Fruit fly (Drosophila melanogaster) whole organism, embryonic: ENCODE data around the gene Mo25.

Experiments
- Ada2b ChIP-seq: fragments of 200-800 bp; sonication (Bioruptor generic); IDR thresholded peaks from 2 replicates; pipeline ENCODE4 v1.3.6; 2022; ENCODE audit warnings: missing biosample characterization, missing genetic modification characterization
- Adf1 ChIP-seq: fragments of 200-800 bp; sonication (Bioruptor generic); IDR thresholded peaks from 2 replicates; pipeline ENCODE4 v1.3.6; 2022; ENCODE audit warnings: missing biosample characterization, missing genetic modification characterization
- Awh ChIP-seq: fragments of 200-800 bp; sonication (Bioruptor generic); IDR thresholded peaks from 2 replicates; pipeline ENCODE4, ENCODE4 v1.3.6; 2022; ENCODE audit warnings: missing biosample characterization, missing genetic modification characterization
- BtbVII ChIP-seq: fragments of 200-800 bp; sonication (Bioruptor generic); optimal IDR thresholded peaks from 3 replicates; lab custom pipeline; 2017; ENCODE audit warnings: missing biosample characterization, mild to moderate bottlenecking, missing genetic modification characterization
- CG11093 ChIP-seq: fragments of 200-800 bp; sonication (Bioruptor generic); IDR thresholded peaks from 3 replicates; pipeline ENCODE4 v1.3.6; 2022; ENCODE audit warnings: missing biosample characterization, missing genetic modification characterization
- CG11696 ChIP-seq: fragments of 200-800 bp; sonication (Bioruptor generic); IDR thresholded peaks from 2 replicates; pipeline ENCODE4 v1.3.6; 2022; ENCODE audit warnings: missing biosample characterization, missing genetic modification characterization
- CG1233 ChIP-seq: fragments of 200-800 bp; sonication (Bioruptor generic); optimal IDR thresholded peaks from 4 replicates; lab custom pipeline; 2018; ENCODE audit warnings: missing biosample characterization, mild to moderate bottlenecking, missing genetic modification characterization
- CG13287 ChIP-seq: fragments of 200-800 bp; sonication (Bioruptor generic); IDR thresholded peaks from 2 replicates; pipeline ENCODE4 v1.3.6; 2022; ENCODE audit warnings: missing biosample characterization, missing genetic modification characterization; ENCODE audit not compliant: partially characterized antibody
- CG14667 ChIP-seq: fragments of 200-800 bp; sonication (Bioruptor generic); IDR thresholded peaks from 2 replicates; pipeline ENCODE4 v1.3.6; 2022; ENCODE audit warnings: missing biosample characterization, missing genetic modification characterization
- CG16863 ChIP-seq: fragments of 200-800 bp; sonication (Bioruptor generic); optimal IDR thresholded peaks from 3 replicates; lab custom pipeline; 2016; ENCODE audit warnings: missing biosample characterization, missing genetic modification characterization
- CG2199 ChIP-seq: fragments of 200-800 bp; sonication (Bioruptor generic); IDR thresholded peaks from 3 replicates; pipeline ENCODE4 v1.3.6; 2022; ENCODE audit warnings: missing biosample characterization, missing genetic modification characterization
- CG2875 ChIP-seq: fragments of 200-800 bp; sonication (Bioruptor generic); optimal IDR thresholded peaks from 2 replicates; lab custom pipeline; 2017; ENCODE audit warnings: missing biosample characterization, mild to moderate bottlenecking, missing genetic modification characterization, missing genetic modification reagents
- CG3838 ChIP-seq: fragments of 200-800 bp; sonication (Bioruptor generic); optimal IDR thresholded peaks from 3 replicates; lab custom pipeline; 2016; ENCODE audit warnings: missing biosample characterization, missing genetic modification characterization
- CG4617 ChIP-seq: fragments of 200-800 bp; sonication (Bioruptor generic); optimal IDR thresholded peaks from 3 replicates; lab custom pipeline; 2016; ENCODE audit warnings: missing biosample characterization, missing genetic modification characterization, borderline replicate concordance
- CG4854 ChIP-seq: fragments of 200-800 bp; sonication (Bioruptor generic); optimal IDR thresholded peaks from 2 replicates; lab custom pipeline; 2016; ENCODE audit warnings: missing biosample characterization, missing genetic modification characterization, inconsistent platforms
- CG6813 ChIP-seq: fragments of 200-800 bp; sonication (Bioruptor generic); optimal IDR thresholded peaks from 2 replicates; lab custom pipeline; 2017; ENCODE audit warnings: missing biosample characterization, missing genetic modification characterization, mild to moderate bottlenecking, moderate library complexity, missing genetic modification reagents
- CG8944 ChIP-seq: fragments of 200-800 bp; sonication (Bioruptor generic); optimal IDR thresholded peaks from 3 replicates; lab custom pipeline; 2016; ENCODE audit warnings: missing biosample characterization, missing genetic modification characterization
- CG9932 ChIP-seq: fragments of 200-800 bp; sonication (Bioruptor generic); IDR thresholded peaks from 2 replicates; pipeline ENCODE4 v1.3.6; 2022; ENCODE audit warnings: missing biosample characterization, missing genetic modification characterization
- CoRest ChIP-seq: fragments of 200-800 bp; sonication (Bioruptor generic); optimal IDR thresholded peaks from 3 replicates; lab custom pipeline; 2018; ENCODE audit warnings: missing biosample characterization, mild to moderate bottlenecking, missing genetic modification characterization, moderate library complexity
- Elba2 ChIP-seq: fragments of 200-800 bp; sonication (Bioruptor generic); optimal IDR thresholded peaks from 3 replicates; lab custom pipeline; 2016; ENCODE audit warnings: missing biosample characterization, missing genetic modification characterization
- Ets65A ChIP-seq: fragments of 200-800 bp; sonication (Bioruptor generic); peaks from one replicate; lab custom pipeline; 2016; ENCODE audit warnings: missing biosample characterization, missing genetic modification characterization
- Gsc ChIP-seq: fragments of 200-800 bp; sonication (Bioruptor generic); IDR thresholded peaks from 2 replicates; pipeline ENCODE4 v1.3.6; 2022; ENCODE audit warnings: missing biosample characterization, missing genetic modification characterization
- Lhr ChIP-seq: fragments of 200-800 bp; sonication (Bioruptor generic); optimal IDR thresholded peaks from 3 replicates; lab custom pipeline; 2017; ENCODE audit warnings: mild to moderate bottlenecking, missing biosample characterization, missing genetic modification reagents, missing genetic modification characterization
- MBD-R2 ChIP-seq: fragments of 200-800 bp; sonication (Bioruptor generic); IDR thresholded peaks from 2 replicates; pipeline ENCODE4 v1.3.6; 2022; ENCODE audit warnings: missing biosample characterization, missing genetic modification characterization
- Nf-YC ChIP-seq: fragments of 200-800 bp; optimal IDR thresholded peaks from 3 replicates; lab custom pipeline; 2019; ENCODE audit warnings: missing biosample characterization, mild to moderate bottlenecking, missing genetic modification characterization, moderate library complexity
- Oaz ChIP-seq: fragments of 200-800 bp; sonication (Bioruptor generic); IDR thresholded peaks from 2 replicates; pipeline ENCODE4 v1.3.6; 2022; ENCODE audit warnings: missing biosample characterization, missing genetic modification characterization
- PHDP ChIP-seq: fragments of 200-800 bp; sonication (Bioruptor generic); optimal IDR thresholded peaks from 3 replicates; lab custom pipeline; 2018; ENCODE audit warnings: missing biosample characterization, mild to moderate bottlenecking, missing genetic modification characterization, moderate library complexity
- Ptx1 ChIP-seq: fragments of 200-800 bp; sonication (Bioruptor generic); IDR thresholded peaks from 2 replicates; pipeline ENCODE4 v1.3.6; 2022; ENCODE audit warnings: missing biosample characterization, missing genetic modification characterization
- Sry-δ ChIP-seq: fragments of 200-800 bp; sonication (Bioruptor generic); optimal IDR thresholded peaks from 2 replicates; lab custom pipeline; 2016; ENCODE audit warnings: missing biosample characterization, missing genetic modification characterization
- ac ChIP-seq: fragments of 200-800 bp; sonication (Bioruptor generic); optimal IDR thresholded peaks from 3 replicates; lab custom pipeline; 2017; ENCODE audit warnings: missing biosample characterization, mild to moderate bottlenecking, missing genetic modification characterization
- ato ChIP-seq: fragments of 200-800 bp; sonication (Bioruptor generic); IDR thresholded peaks from 2 replicates; pipeline ENCODE4 v1.3.6; 2022; ENCODE audit warnings: missing biosample characterization, missing genetic modification characterization; ENCODE audit not compliant: partially characterized antibody
- bab2 ChIP-seq: fragments of 200-800 bp; sonication (Bioruptor generic); optimal IDR thresholded peaks from 2 replicates; lab custom pipeline; 2016; ENCODE audit warnings: missing biosample characterization, missing genetic modification characterization
- bowl ChIP-seq: fragments of 200-800 bp; sonication (Bioruptor generic); IDR thresholded peaks from 2 replicates; pipeline ENCODE4 v1.3.6; 2022; ENCODE audit warnings: missing biosample characterization, missing genetic modification characterization
- crol ChIP-seq: fragments of 200-800 bp; sonication (Bioruptor generic); IDR thresholded peaks from 2 replicates; pipeline ENCODE4 v1.3.6; 2022; ENCODE audit warnings: missing biosample characterization, missing genetic modification characterization
- dpn ChIP-seq, 2 experiments: fragments of 200-800 bp; sonication (Bioruptor generic); optimal IDR thresholded peaks; 3 replicates each; lab custom pipeline; 2016; ENCODE audit warnings: missing biosample characterization in 2 of 2, missing genetic modification characterization in 2 of 2
- fd102C ChIP-seq: fragments of 200-800 bp; sonication (Bioruptor generic); optimal IDR thresholded peaks from 2 replicates; lab custom pipeline; 2018; ENCODE audit warnings: missing biosample characterization, mild to moderate bottlenecking, missing genetic modification characterization, moderate library complexity
- gcm2 ChIP-seq: fragments of 200-800 bp; sonication (Bioruptor generic); optimal IDR thresholded peaks from 2 replicates; lab custom pipeline; 2016; ENCODE audit warnings: missing biosample characterization, missing genetic modification characterization
- gsb-n ChIP-seq: fragments of 200-800 bp; sonication (Bioruptor generic); optimal IDR thresholded peaks from 3 replicates; lab custom pipeline; 2018; ENCODE audit warnings: missing biosample characterization, mild to moderate bottlenecking, missing genetic modification characterization
- h ChIP-seq: fragments of >200 bp; optimal IDR thresholded peaks from 2 replicates; lab custom pipeline; 2017
- inv ChIP-seq: fragments of 200-800 bp; sonication (Bioruptor generic); IDR thresholded peaks from 2 replicates; pipeline ENCODE4 v1.3.6; 2022; ENCODE audit warnings: missing biosample characterization, missing genetic modification characterization; ENCODE audit not compliant: partially characterized antibody
- knrl ChIP-seq: fragments of 200-800 bp; sonication (Bioruptor generic); IDR thresholded peaks from 3 replicates; pipeline ENCODE4 v1.3.6; 2022; ENCODE audit warnings: missing biosample characterization, missing genetic modification characterization; ENCODE audit not compliant: partially characterized antibody
- lola ChIP-seq, 3 experiments: fragments of >200 bp in 2 of 3; fragments of 200-800 bp in 1 of 3; sonication (Bioruptor generic) in 1 of 3; optimal IDR thresholded peaks; 2 replicates each; lab custom pipeline; 2017 to 2019; ENCODE audit warnings: missing biosample characterization in 3 of 3, missing genetic modification characterization in 3 of 3, mild to moderate bottlenecking in 1 of 3, moderate library complexity in 1 of 3
- slbo ChIP-seq: fragments of 200-800 bp; sonication (Bioruptor generic); IDR thresholded peaks from 2 replicates; pipeline ENCODE4 v1.3.6; 2022; ENCODE audit warnings: missing biosample characterization, missing genetic modification characterization
- ssp ChIP-seq: fragments of 200-800 bp; sonication (Bioruptor generic); IDR thresholded peaks from 2 replicates; pipeline ENCODE4 v1.3.6; 2022; ENCODE audit warnings: missing biosample characterization, missing genetic modification characterization
- stc ChIP-seq: fragments of 200-800 bp; sonication (Bioruptor generic); IDR thresholded peaks from 2 replicates; pipeline ENCODE4 v1.3.6; 2022; ENCODE audit warnings: missing biosample characterization, missing genetic modification characterization
- tin ChIP-seq: fragments of 200-800 bp; sonication (Bioruptor generic); optimal IDR thresholded peaks from 3 replicates; lab custom pipeline; 2016; ENCODE audit warnings: missing biosample characterization, missing genetic modification characterization
- zfh1 ChIP-seq: fragments of 200-800 bp; sonication (Bioruptor generic); IDR thresholded peaks from 3 replicates; pipeline ENCODE4 v1.3.6; 2022; ENCODE audit warnings: missing biosample characterization, missing genetic modification characterization

Mo25 gene

dm6 chr3L:16661167-16662109 is 46.2 kb upstream of the Mo25 start, which contains the start of gene Baldspot (continued):
- TF ChIP-seq CG2199 (GFP tag; lab: Robert Waterston, UW), result peak; percentile 78; the same call in 1 of the 3 replicates
- peak; percentile 59 for TF ChIP-seq ac (GFP tag; lab: Kevin White, UChicago)
- TF ChIP-seq tin (GFP tag; lab: Kevin White, UChicago), result peak; percentile 75
- TF ChIP-seq MBD-R2 (GFP tag; lab: Robert Waterston, UW), result peak; percentile 70
- peak; percentile 46 for TF ChIP-seq Ptx1 (GFP tag; lab: Robert Waterston, UW)
- TF ChIP-seq lola (GFP tag; optimal IDR thresholded peaks at IDR 0.05; lab: Kevin White, UChicago), result peak in 1 of 3 experiments; percentile 25
- peak; percentile 84 for TF ChIP-seq CG1233 (GFP tag; lab: Kevin White, UChicago)
- TF ChIP-seq CG4617 (GFP tag; lab: Kevin White, UChicago), result no peak
- TF ChIP-seq crol (GFP tag; lab: Robert Waterston, UW), result peak; percentile 44
- TF ChIP-seq BtbVII (GFP tag; lab: Kevin White, UChicago), result peak; percentile 89
- TF ChIP-seq Ada2b (GFP tag; lab: Robert Waterston, UW), result peak; percentile 49; the same call in 1 of the 2 replicates
- TF ChIP-seq CG2875 (GFP tag; lab: Kevin White, UChicago), result peak; percentile 31
- TF ChIP-seq dpn (GFP tag; optimal IDR thresholded peaks at IDR 0.05; lab: Kevin White, UChicago), result peak; percentile 27 to 89
- peak; percentile 53; the same call in 1 of the 2 replicates for TF ChIP-seq stc
- peak; percentile 54; the same call in 1 of the 2 replicates for TF ChIP-seq Awh (GFP tag; lab: Robert Waterston, UW)
- no peak for TF ChIP-seq h (lab: Kevin White, UChicago)
- TF ChIP-seq CG16863 (GFP tag; lab: Kevin White, UChicago), result peak; percentile 35
- 0 out of 2 replicates have a peak, but pooled peaks have one; percentile 15 for TF ChIP-seq inv (GFP tag; lab: Robert Waterston, UW)
- no peak for TF ChIP-seq Gsc
- TF ChIP-seq gcm2 (GFP tag; lab: Kevin White, UChicago), result peak; percentile 84
- TF ChIP-seq gsb-n, result peak; percentile 71
- no peak for TF ChIP-seq CG3838 (GFP tag; lab: Kevin White, UChicago)
- peak; percentile 80 for TF ChIP-seq CG6813 (GFP tag; lab: Kevin White, UChicago)
- TF ChIP-seq Sry-δ (GFP tag; lab: Kevin White, UChicago), result peak; percentile 74
- TF ChIP-seq CG13287, result peak; percentile 79
- no peak for TF ChIP-seq bowl
- peak; percentile 41 for TF ChIP-seq fd102C (GFP tag; lab: Kevin White, UChicago)
- TF ChIP-seq zfh1 (GFP tag; lab: Robert Waterston, UW), result peak; percentile 52; the same call in 2 of the 3 replicates
- TF ChIP-seq CoRest, result peak; percentile 51
- TF ChIP-seq Nf-YC (tag; lab: Kevin White, UChicago), result peak; percentile 58
- no peak; the same call in 1 of the 2 replicates for TF ChIP-seq ato (GFP tag; lab: Robert Waterston, UW)
- peak; percentile 67 for TF ChIP-seq CG9932
- TF ChIP-seq bab2 (GFP tag; lab: Kevin White, UChicago), result peak; percentile 81
- no peak for TF ChIP-seq Oaz (GFP tag; lab: Robert Waterston, UW)
- TF ChIP-seq CG8944 (GFP tag; lab: Kevin White, UChicago), result peak; percentile 2

- peak; percentile 96 for TF ChIP-seq slbo (GFP tag; lab: Robert Waterston, UW)
- TF ChIP-seq CG14667 (GFP tag; lab: Robert Waterston, UW), result peak; percentile 91
- peak; percentile 89 for TF ChIP-seq Lhr
- TF ChIP-seq ssp (GFP tag; lab: Robert Waterston, UW), result peak; percentile 89
- peak; percentile 99 for TF ChIP-seq Ets65A (GFP tag; lab: Kevin White, UChicago)
- peak; percentile 97 for TF ChIP-seq PHDP (tag; lab: Kevin White, UChicago)
- peak; percentile 88 for TF ChIP-seq CG11696 (GFP tag; lab: Robert Waterston, UW)
- TF ChIP-seq Adf1 (GFP tag; lab: Robert Waterston, UW), result peak; percentile 79
- TF ChIP-seq knrl, result no peak
- peak; percentile 50 for TF ChIP-seq Elba2 (GFP tag; lab: Kevin White, UChicago)
- peak; percentile 95 for TF ChIP-seq CG11093
- TF ChIP-seq CG4854, result peak; percentile 94
Observed at dm6 chr3L:16659959-16660870, 44.9 kb upstream of the Mo25 start.
